Worm (Caenorhabditis elegans) whole organism, mixed stage, embryonic: ENCODE results near the gene nspd-9.

Source experiments
- ceh-39 ChIP-seq: fragments of 150-350 bp; optimal IDR thresholded peaks from 2 replicates; lab custom pipeline; 2014; ENCODE audit warnings: missing biosample characterization, missing genetic modification characterization
- ceh-83 ChIP-seq: fragments of 200-800 bp; sonication (Bioruptor generic); optimal IDR thresholded peaks from 2 replicates; lab custom pipeline; 2018; ENCODE audit warnings: mild to moderate bottlenecking, missing genetic modification characterization, missing compliant biosample characterization
- ces-1 ChIP-seq: fragments of 150-350 bp; optimal IDR thresholded peaks from 2 replicates; lab custom pipeline; 2014; ENCODE audit warnings: missing biosample characterization, missing genetic modification reagents, missing genetic modification characterization
- cnd-1 ChIP-seq: fragments of 200-800 bp; sonication (Bioruptor generic); optimal IDR thresholded peaks from 2 replicates; lab custom pipeline; 2018; ENCODE audit warnings: mild to moderate bottlenecking, missing genetic modification characterization, missing compliant biosample characterization
- drap-1 ChIP-seq: fragments of 200-800 bp; sonication (Bioruptor generic); optimal IDR thresholded peaks from 3 replicates; lab custom pipeline; 2018; ENCODE audit warnings: mild to moderate bottlenecking, missing genetic modification characterization, missing compliant biosample characterization
- elt-3 ChIP-seq: fragments of 150-350 bp; optimal IDR thresholded peaks from 2 replicates; lab custom pipeline; 2014; ENCODE audit warnings: missing biosample characterization, missing genetic modification characterization
- ham-2 ChIP-seq: fragments of 200-800 bp; sonication (Bioruptor generic); optimal IDR thresholded peaks from 2 replicates; lab custom pipeline; 2018; ENCODE audit warnings: mild to moderate bottlenecking, missing genetic modification characterization, missing compliant biosample characterization
- lin-13 ChIP-seq: fragments of 150-350 bp; optimal IDR thresholded peaks from 2 replicates; lab custom pipeline; 2014; ENCODE audit warnings: missing biosample characterization, missing genetic modification characterization
- lin-32 ChIP-seq: fragments of 200-800 bp; sonication (Bioruptor generic); optimal IDR thresholded peaks from 2 replicates; lab custom pipeline; 2018; ENCODE audit warnings: mild to moderate bottlenecking, missing genetic modification characterization, missing compliant biosample characterization
- mep-1 ChIP-seq: fragments of 150-350 bp; optimal IDR thresholded peaks from 2 replicates; lab custom pipeline; 2017; ENCODE audit warnings: missing biosample characterization, missing genetic modification reagents, missing genetic modification characterization, inconsistent platforms
- nhr-76 ChIP-seq: sonication (generic microtip); optimal IDR thresholded peaks from 2 replicates; lab custom pipeline; 2017; ENCODE audit warnings: missing biosample characterization, missing genetic modification characterization
- snpc-4 ChIP-seq: fragments of 150-350 bp; optimal IDR thresholded peaks from 2 replicates; lab custom pipeline; 2014; ENCODE audit warnings: missing biosample characterization, missing genetic modification characterization

- no peak for TF ChIP-seq lin-13 (tag; lab: Kevin White, UChicago)
- no peak for TF ChIP-seq ces-1 (GFP tag; lab: Kevin White, UChicago)
- TF ChIP-seq elt-3 (tag; lab: Kevin White, UChicago) = no peak
- TF ChIP-seq lin-32 (GFP tag; lab: Kevin White, UChicago) = no peak
- no peak for TF ChIP-seq ceh-39 (tag; lab: Kevin White, UChicago)
- TF ChIP-seq ceh-83 (GFP tag; lab: Kevin White, UChicago) = no peak
- TF ChIP-seq drap-1 (GFP tag; lab: Kevin White, UChicago) = no peak
- TF ChIP-seq cnd-1 (tag; lab: Kevin White, UChicago) = no peak
- TF ChIP-seq nhr-76 (tag; lab: Kevin White, UChicago) = no peak
- TF ChIP-seq snpc-4 (tag; lab: Kevin White, UChicago) = no peak
- no peak for TF ChIP-seq mep-1 (tag; lab: Kevin White, UChicago)
- TF ChIP-seq ham-2 (GFP tag; lab: Kevin White, UChicago) = no peak
Measured at ce11 chrIII:4844327-4844726, 14.2 kb upstream of the nspd-9 start, which contains the start of the genes clec-157 and fkh-5.
